Worm (Caenorhabditis elegans) whole organism, L3 larva: ENCODE data around the gene F01D5.3.

Experiments used
- R02D3.7 ChIP-seq: fragments of 150-350 bp; optimal IDR thresholded peaks from 2 replicates; lab custom pipeline; 2014; ENCODE audit warnings: missing biosample characterization, missing genetic modification characterization
- ZK546.5 ChIP-seq: sonication (generic microtip); optimal IDR thresholded peaks from 2 replicates; lab custom pipeline; 2017; ENCODE audit warnings: missing biosample characterization, missing genetic modification characterization
- ama-1 ChIP-seq: fragments of 150-350 bp; optimal IDR thresholded peaks from 2 replicates; lab custom pipeline; 2018
- ceh-16 ChIP-seq: sonication (generic microtip); optimal IDR thresholded peaks from 2 replicates; lab custom pipeline; 2017; ENCODE audit warnings: missing biosample characterization, missing genetic modification characterization
- ceh-82 ChIP-seq: fragments of 150-350 bp; optimal IDR thresholded peaks from 2 replicates; lab custom pipeline; 2014; ENCODE audit warnings: missing biosample characterization, missing genetic modification characterization
- ceh-9 ChIP-seq: sonication (generic microtip); optimal IDR thresholded peaks from 2 replicates; lab custom pipeline; 2018; ENCODE audit warnings: missing biosample characterization, missing genetic modification characterization
- daf-12 ChIP-seq: fragments of 150-350 bp; optimal IDR thresholded peaks from 2 replicates; lab custom pipeline; 2014; ENCODE audit warnings: missing biosample characterization, missing genetic modification reagents, missing genetic modification characterization
- egl-27 ChIP-seq: sonication (generic microtip); optimal IDR thresholded peaks from 4 replicates; lab custom pipeline; 2017; ENCODE audit warnings: missing biosample characterization, missing genetic modification reagents, missing genetic modification characterization
- egl-5 ChIP-seq: fragments of 150-350 bp; optimal IDR thresholded peaks from 2 replicates; lab custom pipeline; 2017; ENCODE audit warnings: missing biosample characterization, missing genetic modification reagents, missing genetic modification characterization, inconsistent platforms
- elt-2 ChIP-seq: sonication (generic microtip); optimal IDR thresholded peaks from 2 replicates; lab custom pipeline; 2016; ENCODE audit warnings: missing genetic modification reagents, mild to moderate bottlenecking, missing genetic modification characterization, missing compliant biosample characterization
- fkh-10 ChIP-seq: sonication (generic microtip); optimal IDR thresholded peaks from 2 replicates; lab custom pipeline; 2017; ENCODE audit warnings: missing biosample characterization, missing genetic modification reagents, missing genetic modification characterization
- fkh-2 ChIP-seq: fragments of 150-350 bp; optimal IDR thresholded peaks from 2 replicates; lab custom pipeline; 2014; ENCODE audit warnings: missing biosample characterization, missing genetic modification reagents, missing genetic modification characterization
- fos-1 ChIP-seq: fragments of 150-350 bp; optimal IDR thresholded peaks from 2 replicates; lab custom pipeline; 2014; ENCODE audit warnings: missing biosample characterization, missing genetic modification characterization
- hmg-11 ChIP-seq: sonication (generic microtip); optimal IDR thresholded peaks from 2 replicates; lab custom pipeline; 2016; ENCODE audit warnings: missing genetic modification characterization, missing compliant biosample characterization
- lin-39 ChIP-seq: fragments of 150-350 bp; optimal IDR thresholded peaks from 2 replicates; lab custom pipeline; 2018; ENCODE audit warnings: missing biosample characterization, missing genetic modification reagents, missing genetic modification characterization
- lsy-12 ChIP-seq: sonication (generic microtip); optimal IDR thresholded peaks from 2 replicates; lab custom pipeline; 2016; ENCODE audit warnings: mild to moderate bottlenecking, missing genetic modification characterization, missing compliant biosample characterization
- mdl-1 ChIP-seq: fragments of 150-350 bp; optimal IDR thresholded peaks from 2 replicates; lab custom pipeline; 2014; ENCODE audit warnings: missing biosample characterization, missing genetic modification characterization
- mml-1 ChIP-seq: fragments of 150-350 bp; sonication (generic microtip); optimal IDR thresholded peaks from 3 replicates; lab custom pipeline; 2014; ENCODE audit warnings: missing biosample characterization, missing genetic modification characterization
- nfya-1 ChIP-seq: sonication (generic microtip); optimal IDR thresholded peaks from 2 replicates; lab custom pipeline; 2017; ENCODE audit warnings: missing genetic modification characterization, mild to moderate bottlenecking, missing compliant biosample characterization, antibody characterized with exemption, moderate library complexity; ENCODE audit not compliant: insufficient read depth
- nhr-12 ChIP-seq: fragments of 150-350 bp; optimal IDR thresholded peaks from 2 replicates; lab custom pipeline; 2014; ENCODE audit warnings: missing biosample characterization, missing genetic modification characterization
- nhr-23 ChIP-seq: fragments of 150-350 bp; optimal IDR thresholded peaks from 2 replicates; lab custom pipeline; 2014; ENCODE audit warnings: missing biosample characterization, missing genetic modification reagents, missing genetic modification characterization
- nhr-237 ChIP-seq: fragments of 150-350 bp; optimal IDR thresholded peaks from 2 replicates; lab custom pipeline; 2014; ENCODE audit warnings: missing biosample characterization, missing genetic modification characterization
- nhr-28 ChIP-seq: fragments of 150-350 bp; optimal IDR thresholded peaks from 2 replicates; lab custom pipeline; 2014; ENCODE audit warnings: missing biosample characterization, missing genetic modification characterization
- nhr-67 ChIP-seq: fragments of 150-350 bp; optimal IDR thresholded peaks from 2 replicates; lab custom pipeline; 2014; ENCODE audit warnings: missing biosample characterization, missing genetic modification characterization
- nhr-76 ChIP-seq: fragments of 150-350 bp; sonication (generic microtip); optimal IDR thresholded peaks from 5 replicates; lab custom pipeline; 2014; ENCODE audit warnings: missing biosample characterization, missing genetic modification characterization
- pha-4 ChIP-seq: fragments of 150-350 bp; optimal IDR thresholded peaks from 2 replicates; lab custom pipeline; 2014; ENCODE audit warnings: missing biosample characterization, missing genetic modification reagents, missing genetic modification characterization
- pqm-1 ChIP-seq: fragments of 150-350 bp; optimal IDR thresholded peaks from 2 replicates; lab custom pipeline; 2017; ENCODE audit warnings: missing biosample characterization, missing genetic modification characterization, inconsistent platforms
- sea-2 ChIP-seq: fragments of 150-350 bp; sonication (generic microtip); optimal IDR thresholded peaks from 4 replicates; lab custom pipeline; 2014; ENCODE audit warnings: missing biosample characterization, missing genetic modification reagents, missing genetic modification characterization
- skn-1 ChIP-seq: fragments of 150-350 bp; optimal IDR thresholded peaks from 2 replicates; lab custom pipeline; 2014; ENCODE audit warnings: missing biosample characterization, missing genetic modification characterization
- snpc-4 ChIP-seq: fragments of 150-350 bp; optimal IDR thresholded peaks from 2 replicates; lab custom pipeline; 2014; ENCODE audit warnings: missing biosample characterization, missing genetic modification characterization
- tbx-2 ChIP-seq: sonication (generic microtip); optimal IDR thresholded peaks from 2 replicates; lab custom pipeline; 2016; ENCODE audit warnings: mild to moderate bottlenecking, missing genetic modification characterization, missing compliant biosample characterization
- unc-39 ChIP-seq: sonication (generic microtip); optimal IDR thresholded peaks from 4 replicates; lab custom pipeline; 2017; ENCODE audit warnings: missing biosample characterization, missing genetic modification characterization
- unc-62 ChIP-seq: fragments of 150-350 bp; sonication (generic microtip); optimal IDR thresholded peaks from 4 replicates; lab custom pipeline; 2014; ENCODE audit warnings: missing biosample characterization, missing genetic modification reagents, missing genetic modification characterization
- zag-1 ChIP-seq: fragments of 150-350 bp; optimal IDR thresholded peaks from 2 replicates; lab custom pipeline; 2014; ENCODE audit warnings: missing biosample characterization, missing genetic modification characterization
- ztf-11 ChIP-seq: fragments of 150-350 bp; optimal IDR thresholded peaks from 2 replicates; lab custom pipeline; 2014; ENCODE audit warnings: missing biosample characterization, missing genetic modification characterization
- ztf-4 ChIP-seq: fragments of 150-350 bp; optimal IDR thresholded peaks from 2 replicates; lab custom pipeline; 2014; ENCODE audit warnings: missing biosample characterization, missing genetic modification characterization

The F01D5.3 gene

DNA sequence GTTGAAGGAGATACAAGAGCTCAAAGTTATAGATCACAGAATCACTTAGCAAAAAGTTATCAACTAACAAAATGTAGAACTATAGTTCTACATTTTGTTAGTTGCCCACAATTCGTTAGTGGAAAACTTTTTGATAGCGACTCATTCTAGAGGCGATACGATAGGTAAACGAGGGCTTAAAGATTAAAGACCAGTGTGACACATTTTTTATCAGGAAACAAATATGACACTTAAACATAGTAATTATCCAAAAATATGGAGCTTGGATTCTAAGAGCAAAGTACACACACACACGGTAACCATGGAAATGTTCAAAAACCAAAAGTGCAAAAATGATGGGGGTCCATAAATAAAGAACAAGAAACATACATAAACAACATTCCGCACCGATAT, 39.9 kb upstream of the F01D5.3 start:
- TF ChIP-seq pqm-1 (tag; lab: Kevin White, UChicago) (peak; percentile 5), nhr-237 (no peak)
- TF ChIP-seq, all 47 proteins: peak for 1

DNA sequence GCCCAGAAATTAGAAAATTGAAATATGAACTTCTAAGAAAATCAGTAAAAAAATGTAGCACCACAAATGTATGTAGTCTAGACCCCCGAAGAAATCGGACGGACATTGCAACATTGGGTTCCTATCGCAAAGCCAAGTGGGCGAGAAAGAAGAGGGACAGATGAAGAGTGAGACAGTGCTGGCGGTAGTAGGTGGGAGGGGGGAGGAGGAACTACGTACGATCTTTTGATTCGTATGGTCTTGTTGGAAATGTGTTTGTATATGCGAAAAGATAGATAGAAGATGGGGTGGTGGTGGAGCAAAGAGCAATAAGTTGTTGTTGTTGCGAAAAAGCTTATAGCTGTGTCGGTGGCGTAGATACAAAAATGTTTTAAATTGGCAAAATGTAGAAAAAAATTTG, 38.4 kb upstream of the F01D5.3 start:
- TF ChIP-seq nfya-1 (tag; lab: Kevin White, UChicago) (peak; percentile 10), fos-1 (tag; lab: Kevin White, UChicago) (no peak), elt-2 (tag; lab: Kevin White, UChicago) (peak; percentile 38), ceh-9 (tag; lab: Kevin White, UChicago) (no peak), lin-39 (no peak), R02D3.7 (tag; lab: Kevin White, UChicago) (no peak), zag-1 (tag; lab: Kevin White, UChicago) (no peak), fkh-2 (no peak), unc-39 (tag; lab: Kevin White, UChicago) (no peak), skn-1 (tag; lab: Kevin White, UChicago) (no peak), fkh-10 (GFP tag; lab: Kevin White, UChicago) (no peak), nhr-23 (no peak)
- TF ChIP-seq, all 47 proteins: peak for 2

DNA sequence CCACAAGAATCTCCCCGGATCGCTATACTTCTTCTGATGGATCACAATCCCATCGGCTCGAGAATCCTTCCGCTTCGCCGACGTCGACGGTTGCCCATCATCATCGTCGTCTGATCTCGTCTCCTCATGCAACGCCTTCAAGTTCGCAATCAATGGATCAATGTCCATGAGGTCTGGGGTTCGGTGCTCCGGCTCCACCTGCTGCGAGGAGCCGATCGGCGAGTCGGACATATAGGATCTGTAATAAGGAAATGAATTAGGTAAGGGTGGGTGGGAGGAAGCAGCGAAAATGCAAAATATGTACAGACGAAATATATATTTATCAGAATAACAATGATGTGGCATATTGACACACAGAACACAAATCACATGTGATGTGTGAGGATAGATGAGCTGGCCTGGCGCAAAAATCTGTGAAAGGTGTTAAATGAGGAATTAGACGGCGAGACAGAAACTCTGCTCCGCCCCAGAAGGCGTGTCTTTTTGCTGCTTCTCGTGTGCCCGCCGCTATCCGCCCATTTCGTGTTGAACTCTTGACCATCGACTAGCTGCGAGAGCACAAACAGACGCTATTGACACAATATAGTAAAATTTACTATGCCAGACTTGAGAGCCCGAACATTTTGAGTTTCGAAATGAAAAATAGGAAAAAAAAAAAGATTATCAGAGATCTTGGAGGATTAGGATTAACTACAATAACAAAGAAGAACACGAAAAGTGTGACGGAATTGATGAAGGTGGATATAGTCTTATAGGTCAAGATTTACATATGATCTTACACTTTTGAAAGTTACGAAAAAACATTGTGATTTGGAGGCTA, 37.8 kb upstream of the F01D5.3 start:
- no peak for TF ChIP-seq mml-1 (tag; lab: Kevin White, UChicago)
- TF ChIP-seq R02D3.7 (tag; lab: Kevin White, UChicago) = no peak
- no peak for TF ChIP-seq egl-5 (tag; lab: Kevin White, UChicago)
- TF ChIP-seq tbx-2 (tag; lab: Kevin White, UChicago) = no peak
- no peak for TF ChIP-seq unc-62 (GFP tag; lab: Kevin White, UChicago)
- TF ChIP-seq ZK546.5 = no peak
- TF ChIP-seq ztf-11 (tag; lab: Kevin White, UChicago) = no peak
- no peak for TF ChIP-seq nhr-76
- no peak for TF ChIP-seq zag-1 (tag; lab: Kevin White, UChicago)
- TF ChIP-seq mdl-1 (tag; lab: Kevin White, UChicago) = no peak
- peak; percentile 39 for TF ChIP-seq lin-39
- TF ChIP-seq daf-12 (tag; lab: Kevin White, UChicago) = no peak
- no peak for TF ChIP-seq ztf-4
- TF ChIP-seq snpc-4 (tag; lab: Kevin White, UChicago) = no peak
- no peak for TF ChIP-seq sea-2 (GFP tag; lab: Kevin White, UChicago)
- TF ChIP-seq nhr-12 (tag; lab: Kevin White, UChicago) = no peak
- peak; percentile 6 for TF ChIP-seq nfya-1 (tag; lab: Kevin White, UChicago)
- no peak for TF ChIP-seq egl-27 (tag; lab: Kevin White, UChicago)
- TF ChIP-seq fkh-10 (GFP tag; lab: Kevin White, UChicago) = no peak
- no peak for TF ChIP-seq nhr-28 (tag; lab: Kevin White, UChicago)
- TF ChIP-seq ceh-9 (tag; lab: Kevin White, UChicago) = no peak
- TF ChIP-seq ama-1 = no peak
- TF ChIP-seq nhr-67 (tag; lab: Kevin White, UChicago) = no peak
- TF ChIP-seq ceh-16 (tag; lab: Kevin White, UChicago) = no peak
- TF ChIP-seq pha-4 (tag; lab: Kevin White, UChicago) = peak; percentile 22
- no peak for TF ChIP-seq ceh-82
- TF ChIP-seq skn-1 (tag; lab: Kevin White, UChicago) = no peak

ce11 chrII:14036724-14037483, 37.0 kb upstream of the F01D5.3 start:
- TF ChIP-seq nfya-1 (tag; lab: Kevin White, UChicago) (peak; percentile 61), lsy-12 (tag; lab: Kevin White, UChicago) (no peak), lin-39 (peak; percentile 83), tbx-2 (tag; lab: Kevin White, UChicago) (no peak), ama-1 (no peak), hmg-11 (peak; percentile 10), fkh-10 (GFP tag; lab: Kevin White, UChicago) (peak; percentile 83)
